Fruit fly (Drosophila melanogaster): ENCODE results near the gene CG5217.

DNA sequence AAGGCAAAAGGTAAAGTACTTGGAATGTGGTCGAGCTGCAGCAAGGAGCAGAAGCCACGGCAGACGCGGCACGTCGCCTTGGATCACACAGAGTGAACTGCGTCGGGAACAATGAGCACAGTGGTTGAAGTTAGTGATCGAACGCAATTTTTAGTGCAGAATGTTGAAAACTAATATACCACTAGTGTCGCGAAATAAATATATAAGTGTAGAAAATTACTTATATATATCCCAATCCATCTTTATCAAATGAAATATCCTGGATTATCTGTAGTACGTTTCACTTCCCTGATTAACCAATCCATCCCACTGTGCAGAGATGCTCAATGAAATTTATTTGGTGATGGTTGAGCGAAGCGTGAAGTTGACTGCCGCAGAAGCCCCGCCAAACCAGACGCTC, 38.6 kb upstream of the CG5217 start:
- no peak for TF ChIP-seq CG4328 (GFP tag; optimal IDR thresholded peaks at IDR 0.05)
- TF ChIP-seq CG4617 (GFP tag; optimal IDR thresholded peaks at IDR 0.05; ENCODE audit: borderline replicate concordance), result no peak
- no peak for TF ChIP-seq hth (optimal IDR thresholded peaks at IDR 0.05)
- no peak for TF ChIP-seq CG34422 (GFP tag; IDR thresholded peaks at IDR 0.05)
- TF ChIP-seq gem (tag; optimal IDR thresholded peaks at IDR 0.05), result peak; percentile 45
- TF ChIP-seq Hey (tag; optimal IDR thresholded peaks at IDR 0.05), result no peak

All from whole organism, embryonic.